Worm (Caenorhabditis elegans): Measurements from ENCODE around the gene lec-4.

- TF ChIP-seq dao-5 (tag; optimal IDR thresholded peaks at IDR 0.05) (no peak), W03F9.2 (tag; optimal IDR thresholded peaks at IDR 0.05) (no peak)
Observed at ce11 chrIII:3768200-3768599, 4.9 kb downstream of the lec-4 start, which contains the start of gene gmeb-3.

All from whole organism, L4/young adult.